Worm (Caenorhabditis elegans): Measurements from ENCODE around the gene F40G9.7.

The F40G9.7 gene

DNA sequence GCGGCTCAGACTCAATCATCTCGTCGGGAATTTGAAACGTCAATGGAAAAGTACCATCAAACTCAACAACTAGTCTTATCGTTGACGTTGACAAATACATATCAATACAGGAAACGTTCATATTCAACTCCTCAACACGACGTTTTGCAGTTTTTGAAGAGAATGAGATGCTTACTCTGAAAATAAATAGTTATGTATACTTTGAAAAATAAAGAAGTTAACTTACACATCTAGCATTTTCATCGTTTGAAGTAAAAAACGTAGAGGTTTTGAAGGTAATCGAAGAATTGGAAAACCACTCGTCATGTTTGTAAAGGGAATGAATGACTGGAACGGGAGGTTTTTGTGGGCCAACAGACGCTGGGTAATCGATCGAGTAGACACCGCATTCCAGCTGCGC is 24.6 kb upstream of the F40G9.7 start, which contains the start of gene fbxb-81:
fbxb-81 (minus strand) TSS at position 314 of the 400 bp plus-strand sequence.
- TF ChIP-seq ama-1 (optimal IDR thresholded peaks at IDR 0.05) (no peak), ceh-48 (tag; optimal IDR thresholded peaks at IDR 0.05) (no peak), pha-2 (tag; optimal IDR thresholded peaks at IDR 0.05) (no peak)

DNA sequence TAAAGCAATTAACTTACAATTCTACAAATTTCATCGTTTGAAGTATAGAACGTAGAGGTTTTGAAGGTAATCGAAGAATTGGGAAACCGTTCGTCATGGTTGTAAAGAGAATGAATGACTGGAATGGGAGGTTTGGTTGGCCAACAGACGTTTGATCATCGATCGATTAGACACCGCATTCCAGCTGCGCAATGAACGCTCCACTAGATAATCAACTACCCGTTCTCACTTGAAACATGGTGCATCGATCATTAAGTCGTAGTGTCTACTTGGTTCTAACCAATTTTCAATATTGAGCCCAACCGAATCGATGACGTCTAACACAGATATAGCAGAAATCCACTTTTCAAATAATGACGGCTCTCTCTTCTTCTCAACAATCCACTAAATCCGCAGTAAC is 22.4 kb upstream of the F40G9.7 start, which contains the start of gene fbxb-82:
fbxb-82 (minus strand) TSS at position 101 of the 400 bp plus-strand sequence.
- TF ChIP-seq pat-9 (tag; optimal IDR thresholded peaks at IDR 0.05), result no peak
- no peak for TF ChIP-seq dmd-4 (tag; optimal IDR thresholded peaks at IDR 0.05; ENCODE audit: borderline replicate concordance)
- TF ChIP-seq F13H6.1 (tag; optimal IDR thresholded peaks at IDR 0.05), result no peak
- no peak for TF ChIP-seq hlh-30 (tag; optimal IDR thresholded peaks at IDR 0.05; ENCODE audit: insufficient read depth)
- TF ChIP-seq pha-2 (tag; optimal IDR thresholded peaks at IDR 0.05), result no peak
- TF ChIP-seq ceh-48 (tag; optimal IDR thresholded peaks at IDR 0.05), result no peak
- TF ChIP-seq K09A11.1 (tag; optimal IDR thresholded peaks at IDR 0.05; ENCODE audit: insufficient read depth), result no peak
- no peak for TF ChIP-seq unc-42 (tag; optimal IDR thresholded peaks at IDR 0.05)
- TF ChIP-seq syd-9 (tag; optimal IDR thresholded peaks at IDR 0.05), result no peak
- no peak for TF ChIP-seq ceh-14 (tag; optimal IDR thresholded peaks at IDR 0.05)
- TF ChIP-seq pqm-1 (tag; optimal IDR thresholded peaks at IDR 0.05), result no peak

DNA sequence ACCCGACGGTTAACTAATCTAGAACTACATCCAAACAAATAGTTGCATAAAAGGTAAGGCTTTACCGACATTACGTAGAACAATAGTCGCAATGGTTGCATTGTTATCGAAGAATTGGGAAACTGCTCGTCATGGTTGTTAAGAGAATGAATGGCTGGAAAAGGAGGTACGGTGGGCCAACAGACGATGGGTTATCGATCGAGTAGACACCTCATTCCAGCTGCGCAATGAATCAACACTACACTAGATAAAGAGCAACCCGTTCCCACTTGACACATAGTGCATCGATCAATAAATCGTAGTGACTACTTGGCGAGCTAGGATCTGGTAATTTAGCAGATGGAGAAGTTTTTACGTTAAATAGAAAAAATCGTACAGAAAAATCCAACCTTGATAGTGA is 20.4 kb upstream of the F40G9.7 start, which contains the start of the genes T17A3.12 and fbxb-83:
T17A3.12 (minus strand) TSS at position 101 of the 400 bp plus-strand sequence.
fbxb-83 (minus strand) TSS at position 134 of the 400 bp plus-strand sequence.
- TF ChIP-seq ceh-22 (tag; optimal IDR thresholded peaks at IDR 0.05) (no peak), sox-4 (tag; optimal IDR thresholded peaks at IDR 0.05) (no peak), pqm-1 (tag; optimal IDR thresholded peaks at IDR 0.05) (no peak), ets-4 (tag; optimal IDR thresholded peaks at IDR 0.05) (no peak), Y22D7AL.16 (tag; optimal IDR thresholded peaks at IDR 0.05) (no peak), tbx-2 (tag; optimal IDR thresholded peaks at IDR 0.05) (no peak), ceh-24 (tag; optimal IDR thresholded peaks at IDR 0.05) (no peak), odd-2 (tag; optimal IDR thresholded peaks at IDR 0.05) (no peak), sdc-2 (tag; optimal IDR thresholded peaks at IDR 0.05) (no peak), ahr-1 (tag; optimal IDR thresholded peaks at IDR 0.05) (no peak), ceh-31 (tag; optimal IDR thresholded peaks at IDR 0.05) (no peak)

DNA sequence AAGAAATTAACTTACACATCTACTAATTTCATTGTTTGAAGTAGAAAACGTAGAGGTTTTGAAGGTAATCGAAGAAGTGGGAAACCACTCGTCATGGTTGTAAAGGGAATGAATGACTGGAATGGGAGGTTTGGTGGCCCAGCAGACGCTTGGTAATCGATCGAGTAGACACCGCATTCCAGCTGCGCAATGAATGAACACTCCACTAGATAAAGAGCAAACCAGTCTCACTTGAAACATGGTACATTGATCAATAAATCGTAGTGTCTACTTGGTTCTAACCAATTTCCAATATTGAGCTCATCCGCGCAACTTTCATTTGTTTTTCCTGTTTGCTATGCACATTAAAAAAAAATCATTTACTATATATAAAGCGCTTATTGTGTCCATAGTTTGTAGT is 19.1 kb upstream of the F40G9.7 start, which contains the start of gene fbxb-84:
fbxb-84 (minus strand) TSS at position 101 of the 400 bp plus-strand sequence.
- TF ChIP-seq pros-1 (tag; optimal IDR thresholded peaks at IDR 0.05) (no peak), nhr-232 (tag; optimal IDR thresholded peaks at IDR 0.05) (no peak), hlh-13 (GFP tag; optimal IDR thresholded peaks at IDR 0.05) (no peak), nfya-1 (tag; optimal IDR thresholded peaks at IDR 0.05) (no peak), elt-4 (tag; optimal IDR thresholded peaks at IDR 0.05) (no peak), mec-3 (tag; optimal IDR thresholded peaks at IDR 0.05; ENCODE audit: borderline replicate concordance) (no peak), madf-2 (tag; optimal IDR thresholded peaks at IDR 0.05) (no peak), npax-4 (tag; optimal IDR thresholded peaks at IDR 0.05) (no peak), dmd-4 (tag; optimal IDR thresholded peaks at IDR 0.05; ENCODE audit: borderline replicate concordance) (no peak), ceh-24 (tag; optimal IDR thresholded peaks at IDR 0.05) (no peak), pha-4 (tag; optimal IDR thresholded peaks at IDR 0.05) (no peak), unc-55 (GFP tag; optimal IDR thresholded peaks at IDR 0.05) (no peak), tbx-2 (tag; optimal IDR thresholded peaks at IDR 0.05) (no peak), pax-1 (tag; optimal IDR thresholded peaks at IDR 0.05) (no peak), ceh-31 (tag; optimal IDR thresholded peaks at IDR 0.05) (no peak), K02D7.2 (tag; optimal IDR thresholded peaks at IDR 0.05) (no peak), unc-3 (GFP tag; conservative IDR thresholded peaks at IDR 0.05) (no peak), unc-3 (tag; optimal IDR thresholded peaks at IDR 0.05) (no peak), dve-1 (tag; optimal IDR thresholded peaks at IDR 0.05) (no peak)
